Worm (Caenorhabditis elegans) whole organism, L3 larva: Measurements from ENCODE around the gene fbxa-35.

Experiments
- R02D3.7 ChIP-seq: fragments of 150-350 bp; optimal IDR thresholded peaks from 2 replicates; lab custom pipeline; 2014; ENCODE audit warnings: missing biosample characterization, missing genetic modification characterization
- egl-27 ChIP-seq: sonication (generic microtip); optimal IDR thresholded peaks from 4 replicates; lab custom pipeline; 2017; ENCODE audit warnings: missing biosample characterization, missing genetic modification reagents, missing genetic modification characterization
- elt-1 ChIP-seq: fragments of 150-350 bp; optimal IDR thresholded peaks from 2 replicates; lab custom pipeline; 2014; ENCODE audit warnings: missing biosample characterization, missing genetic modification characterization
- elt-3 ChIP-seq, 3 experiments: fragments of 150-350 bp in 1 of 3; sonication (generic microtip) in 2 of 3; optimal IDR thresholded peaks; 2 replicates in 2 of 3; 4 replicates in 1 of 3; lab custom pipeline; 2014 to 2017; ENCODE audit warnings: missing biosample characterization in 3 of 3, missing genetic modification characterization in 3 of 3
- fkh-10 ChIP-seq: sonication (generic microtip); optimal IDR thresholded peaks from 2 replicates; lab custom pipeline; 2017; ENCODE audit warnings: missing biosample characterization, missing genetic modification reagents, missing genetic modification characterization
- nfya-1 ChIP-seq: sonication (generic microtip); optimal IDR thresholded peaks from 2 replicates; lab custom pipeline; 2017; ENCODE audit warnings: missing genetic modification characterization, mild to moderate bottlenecking, missing compliant biosample characterization, antibody characterized with exemption, moderate library complexity; ENCODE audit not compliant: insufficient read depth
- nhr-11 ChIP-seq: fragments of 150-350 bp; optimal IDR thresholded peaks from 2 replicates; lab custom pipeline; 2014; ENCODE audit warnings: missing biosample characterization, missing genetic modification characterization
- nhr-237 ChIP-seq: fragments of 150-350 bp; optimal IDR thresholded peaks from 2 replicates; lab custom pipeline; 2014; ENCODE audit warnings: missing biosample characterization, missing genetic modification characterization
- unc-39 ChIP-seq: sonication (generic microtip); optimal IDR thresholded peaks from 4 replicates; lab custom pipeline; 2017; ENCODE audit warnings: missing biosample characterization, missing genetic modification characterization

ce11 chrIII:1279197-1279596, 16.3 kb upstream of the fbxa-35 start:
- TF ChIP-seq elt-3 (tag; optimal IDR thresholded peaks at IDR 0.05; lab: Kevin White, UChicago) = no peak
- no peak for TF ChIP-seq nhr-11 (tag; lab: Kevin White, UChicago)
- TF ChIP-seq fkh-10 (GFP tag; lab: Kevin White, UChicago) = no peak
- TF ChIP-seq nhr-237 (tag; lab: Kevin White, UChicago) = no peak
- TF ChIP-seq unc-39 = no peak
- no peak for TF ChIP-seq R02D3.7 (tag; lab: Kevin White, UChicago)
- peak; percentile 45 for TF ChIP-seq egl-27
- TF ChIP-seq elt-1 (tag; lab: Kevin White, UChicago) = no peak
- no peak for TF ChIP-seq nfya-1 (tag; lab: Kevin White, UChicago)
